Worm (Caenorhabditis elegans) whole organism, L2 larva: ENCODE data around the gene lido-13.

Experiments
- Y55F3AM.14 ChIP-seq: fragments of 200-800 bp; sonication (Bioruptor generic); optimal IDR thresholded peaks from 2 replicates; lab custom pipeline; 2018; ENCODE audit warnings: mild to moderate bottlenecking, missing genetic modification characterization, missing compliant biosample characterization
- aly-2 ChIP-seq: fragments of 150-350 bp; optimal IDR thresholded peaks from 2 replicates; lab custom pipeline; 2014; ENCODE audit warnings: missing biosample characterization, missing genetic modification characterization
- blmp-1 ChIP-seq: sonication (generic microtip); optimal IDR thresholded peaks from 2 replicates; lab custom pipeline; 2017; ENCODE audit warnings: missing genetic modification characterization, mild to moderate bottlenecking, missing compliant biosample characterization, antibody characterized with exemption, moderate library complexity; ENCODE audit not compliant: insufficient read depth
- egl-27 ChIP-seq: sonication (generic microtip); optimal IDR thresholded peaks from 3 replicates; lab custom pipeline; 2017; ENCODE audit warnings: missing biosample characterization, missing genetic modification reagents, missing genetic modification characterization
- elt-1 ChIP-seq: fragments of 150-350 bp; optimal IDR thresholded peaks from 2 replicates; lab custom pipeline; 2014; ENCODE audit warnings: missing biosample characterization, missing genetic modification characterization
- elt-3 ChIP-seq: sonication (generic microtip); optimal IDR thresholded peaks from 2 replicates; lab custom pipeline; 2017; ENCODE audit warnings: missing biosample characterization, missing genetic modification characterization
- lin-39 ChIP-seq: fragments of 150-350 bp; optimal IDR thresholded peaks from 2 replicates; lab custom pipeline; 2014; ENCODE audit warnings: missing biosample characterization, missing genetic modification reagents, missing genetic modification characterization
- mdl-1 ChIP-seq, 2 experiments: fragments of 150-350 bp in 1 of 2; sonication (generic microtip) in 1 of 2; optimal IDR thresholded peaks; 2 replicates each; lab custom pipeline; 2017; ENCODE audit warnings: missing biosample characterization in 2 of 2, missing genetic modification characterization in 2 of 2
- nhr-237 ChIP-seq: fragments of 150-350 bp; optimal IDR thresholded peaks from 2 replicates; lab custom pipeline; 2014; ENCODE audit warnings: missing biosample characterization, missing genetic modification characterization
- nhr-6 ChIP-seq: fragments of 150-350 bp; optimal IDR thresholded peaks from 2 replicates; lab custom pipeline; 2014; ENCODE audit warnings: missing biosample characterization, missing genetic modification characterization
- skn-1 ChIP-seq: sonication (generic microtip); optimal IDR thresholded peaks from 2 replicates; lab custom pipeline; 2017; ENCODE audit warnings: missing biosample characterization, missing genetic modification characterization
- unc-55 ChIP-seq: fragments of 150-350 bp; sonication (generic microtip); optimal IDR thresholded peaks from 3 replicates; lab custom pipeline; 2014; ENCODE audit warnings: missing biosample characterization, missing genetic modification reagents, missing genetic modification characterization
- unc-62 ChIP-seq: fragments of 150-350 bp; optimal IDR thresholded peaks from 2 replicates; lab custom pipeline; 2014; ENCODE audit warnings: missing biosample characterization, missing genetic modification reagents, missing genetic modification characterization
- zag-1 ChIP-seq: fragments of 150-350 bp; optimal IDR thresholded peaks from 2 replicates; lab custom pipeline; 2014; ENCODE audit warnings: missing biosample characterization, missing genetic modification characterization

- TF ChIP-seq mdl-1 (tag; optimal IDR thresholded peaks at IDR 0.05; lab: Kevin White, UChicago) (no peak), nhr-237 (tag; lab: Kevin White, UChicago) (no peak), nhr-6 (tag; lab: Kevin White, UChicago) (no peak), unc-62 (no peak), skn-1 (tag; lab: Kevin White, UChicago) (no peak), Y55F3AM.14 (GFP tag; lab: Kevin White, UChicago) (no peak), blmp-1 (tag; lab: Kevin White, UChicago) (no peak), elt-3 (tag; lab: Kevin White, UChicago) (no peak), zag-1 (tag; lab: Kevin White, UChicago) (no peak), aly-2 (tag; lab: Kevin White, UChicago) (no peak), egl-27 (no peak), lin-39 (tag; lab: Kevin White, UChicago) (no peak), elt-1 (tag; lab: Kevin White, UChicago) (no peak), unc-55 (GFP tag; lab: Kevin White, UChicago) (no peak)
Measured at ce11 chrII:3067896-3068295, 13.8 kb upstream of the lido-13 start.
